Worm (Caenorhabditis elegans): Measurements from ENCODE around the gene nlp-57.

nlp-57 gene

ce11 chrX:11337783-11338182 is 20.9 kb downstream of the nlp-57 start, which contains the start of gene gcy-9:
TSS of gene gcy-9 (minus strand) at chrX:11337883.
- no peak for TF ChIP-seq fkh-2 (tag; optimal IDR thresholded peaks at IDR 0.05)
- TF ChIP-seq sea-2 (GFP tag; optimal IDR thresholded peaks at IDR 0.05), result no peak
- no peak for TF ChIP-seq ztf-11 (tag; optimal IDR thresholded peaks at IDR 0.05)
- TF ChIP-seq ceh-9 (tag; optimal IDR thresholded peaks at IDR 0.05), result no peak
- no peak for TF ChIP-seq nhr-12 (tag; optimal IDR thresholded peaks at IDR 0.05)
- TF ChIP-seq jun-1 (tag; optimal IDR thresholded peaks at IDR 0.05), result no peak
- TF ChIP-seq egl-5 (tag; optimal IDR thresholded peaks at IDR 0.05), result no peak

- TF ChIP-seq zag-1 (tag; optimal IDR thresholded peaks at IDR 0.05) (no peak), unc-39 (tag; optimal IDR thresholded peaks at IDR 0.05) (no peak), elt-2 (tag; optimal IDR thresholded peaks at IDR 0.05) (peak; percentile 83), nhr-76 (tag; optimal IDR thresholded peaks at IDR 0.05) (no peak), snpc-4 (tag; optimal IDR thresholded peaks at IDR 0.05) (no peak), mml-1 (tag; optimal IDR thresholded peaks at IDR 0.05) (no peak), nhr-11 (tag; optimal IDR thresholded peaks at IDR 0.05) (no peak), sea-2 (GFP tag; optimal IDR thresholded peaks at IDR 0.05) (no peak), nhr-77 (tag; optimal IDR thresholded peaks at IDR 0.05) (no peak), egl-27 (tag; optimal IDR thresholded peaks at IDR 0.05) (peak; percentile 11), nhr-237 (tag; optimal IDR thresholded peaks at IDR 0.05) (no peak), nhr-23 (tag; optimal IDR thresholded peaks at IDR 0.05) (peak; percentile 58), ceh-82 (tag; optimal IDR thresholded peaks at IDR 0.05) (no peak), nhr-25 (tag; optimal IDR thresholded peaks at IDR 0.05) (peak; percentile 88), fkh-2 (tag; optimal IDR thresholded peaks at IDR 0.05) (no peak), lin-15B (tag; optimal IDR thresholded peaks at IDR 0.05) (no peak), elt-1 (tag; optimal IDR thresholded peaks at IDR 0.05) (peak; percentile 13), nfya-1 (tag; optimal IDR thresholded peaks at IDR 0.05; ENCODE audit: insufficient read depth) (no peak), hmg-11 (tag; optimal IDR thresholded peaks at IDR 0.05) (peak; percentile 27), jun-1 (tag; optimal IDR thresholded peaks at IDR 0.05) (no peak), egl-5 (tag; optimal IDR thresholded peaks at IDR 0.05) (no peak), unc-62 (GFP tag; optimal IDR thresholded peaks at IDR 0.05) (no peak), ceh-28 (tag; optimal IDR thresholded peaks at IDR 0.05) (no peak), eor-1 (tag; optimal IDR thresholded peaks at IDR 0.05) (no peak), pha-4 (tag; optimal IDR thresholded peaks at IDR 0.05) (no peak), pqm-1 (tag; optimal IDR thresholded peaks at IDR 0.05) (peak; percentile 60), R02D3.7 (tag; optimal IDR thresholded peaks at IDR 0.05) (no peak)
These were observed 22.6 kb downstream of the nlp-57 start, which contains the start of gene aco-1 for ce11 chrX:11339375-11339924. TSS of gene aco-1 (plus strand) at chrX:11339874.

DNA sequence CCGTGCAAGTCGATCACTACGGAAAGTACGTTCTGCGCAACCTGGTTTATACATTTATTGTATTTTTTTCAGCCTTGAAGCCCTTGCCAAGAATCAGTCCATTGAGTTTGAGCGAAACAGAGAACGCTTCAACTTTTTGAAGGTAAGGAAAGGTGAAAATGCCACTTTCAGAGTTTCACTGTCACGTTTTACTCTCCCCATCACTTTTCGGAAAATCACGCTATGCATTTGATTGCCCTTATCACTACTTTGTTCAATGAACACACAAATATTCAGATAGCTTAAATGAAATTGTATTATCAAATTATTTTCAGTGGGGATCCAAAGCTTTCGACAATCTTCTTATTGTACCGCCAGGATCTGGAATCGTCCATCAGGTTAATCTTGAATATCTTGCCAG is 23.6 kb downstream of the nlp-57 start:
- no peak for TF ChIP-seq eor-1 (tag; optimal IDR thresholded peaks at IDR 0.05)
- TF ChIP-seq elt-2 (tag; optimal IDR thresholded peaks at IDR 0.05), result peak; percentile 60
- TF ChIP-seq pqm-1 (tag; optimal IDR thresholded peaks at IDR 0.05), result peak; percentile 77
- peak; percentile 42 for TF ChIP-seq pha-4 (tag; optimal IDR thresholded peaks at IDR 0.05)
- TF ChIP-seq nhr-28 (tag; optimal IDR thresholded peaks at IDR 0.05), result no peak

- TF ChIP-seq nhr-11 (tag; optimal IDR thresholded peaks at IDR 0.05) (no peak), egl-5 (tag; optimal IDR thresholded peaks at IDR 0.05) (peak; percentile 7), snpc-4 (tag; optimal IDR thresholded peaks at IDR 0.05) (no peak), lin-39 (tag; optimal IDR thresholded peaks at IDR 0.05) (peak; percentile 5), sea-2 (GFP tag; optimal IDR thresholded peaks at IDR 0.05) (no peak), unc-62 (GFP tag; optimal IDR thresholded peaks at IDR 0.05) (no peak), lin-15B (tag; optimal IDR thresholded peaks at IDR 0.05) (no peak)
These were observed 28.0 kb downstream of the nlp-57 start for ce11 chrX:11344899-11345298.

ce11 chrX:11345471-11345870 is 28.6 kb downstream of the nlp-57 start:
- TF ChIP-seq ZK546.5 (tag; optimal IDR thresholded peaks at IDR 0.05) (no peak), elt-2 (tag; optimal IDR thresholded peaks at IDR 0.05) (peak; percentile 52)

ce11 chrX:11346155-11346554 is 29.3 kb downstream of the nlp-57 start, which contains the start of gene oct-2:
TSS of gene oct-2 (plus strand) at chrX:11346455.
- TF ChIP-seq ceh-82 (tag; optimal IDR thresholded peaks at IDR 0.05), result no peak
- TF ChIP-seq ztf-11 (tag; optimal IDR thresholded peaks at IDR 0.05), result no peak
- TF ChIP-seq nhr-23 (tag; optimal IDR thresholded peaks at IDR 0.05), result no peak
- TF ChIP-seq hmg-11 (tag; optimal IDR thresholded peaks at IDR 0.05), result no peak
- no peak for TF ChIP-seq ceh-16 (tag; optimal IDR thresholded peaks at IDR 0.05)
- TF ChIP-seq ZK546.5 (tag; optimal IDR thresholded peaks at IDR 0.05), result no peak
- no peak for TF ChIP-seq unc-62 (GFP tag; optimal IDR thresholded peaks at IDR 0.05)
- TF ChIP-seq elt-3 (tag; optimal IDR thresholded peaks at IDR 0.05), result no peak
- TF ChIP-seq pqm-1 (tag; optimal IDR thresholded peaks at IDR 0.05), result no peak
- no peak for TF ChIP-seq nhr-12 (tag; optimal IDR thresholded peaks at IDR 0.05)
- no peak for TF ChIP-seq ceh-9 (tag; optimal IDR thresholded peaks at IDR 0.05)
- TF ChIP-seq egl-27 (tag; optimal IDR thresholded peaks at IDR 0.05), result no peak

Data from whole organism, L3 larva.